Worm (Caenorhabditis elegans) whole organism, midembryonic: ENCODE results near the gene W08E12.5.

Experiments used
- T22C8.4 ChIP-seq: fragments of 200-800 bp; sonication (Bioruptor generic); IDR thresholded peaks from 2 replicates; pipeline ENCODE4 v1.3.6; 2022; ENCODE audit warnings: missing genetic modification characterization, missing compliant biosample characterization
- cog-1 ChIP-seq: sonication (generic microtip); optimal IDR thresholded peaks from 2 replicates; lab custom pipeline; 2016; ENCODE audit warnings: missing genetic modification characterization, missing compliant biosample characterization
- flt-1 ChIP-seq: fragments of 200-800 bp; sonication (Bioruptor generic); IDR thresholded peaks from 2 replicates; pipeline ENCODE4 v1.3.6; 2022; ENCODE audit warnings: missing genetic modification characterization, missing compliant biosample characterization
- klf-2 ChIP-seq: fragments of 200-800 bp; sonication (Bioruptor generic); conservative IDR thresholded peaks from 2 replicates; pipeline ENCODE4 v1.3.6; 2022; ENCODE audit warnings: missing genetic modification reagents, missing genetic modification characterization, missing compliant biosample characterization
- med-1 ChIP-seq: sonication (generic microtip); optimal IDR thresholded peaks from 2 replicates; lab custom pipeline; 2017; ENCODE audit warnings: missing genetic modification characterization, mild to moderate bottlenecking, missing compliant biosample characterization, antibody characterized with exemption, missing genetic modification reagents; ENCODE audit not compliant: insufficient read depth
- ref-1 ChIP-seq: fragments of 200-800 bp; sonication (Bioruptor generic); conservative IDR thresholded peaks from 2 replicates; pipeline ENCODE4 v1.3.6; 2022; ENCODE audit warnings: missing genetic modification reagents, missing genetic modification characterization, missing compliant biosample characterization
- tab-1 ChIP-seq: fragments of 200-800 bp; sonication (Bioruptor generic); IDR thresholded peaks from 2 replicates; pipeline ENCODE4 v1.3.6; 2022; ENCODE audit warnings: missing genetic modification characterization, missing compliant biosample characterization
- ztf-23 ChIP-seq: fragments of 200-800 bp; sonication (Bioruptor generic); IDR thresholded peaks from 2 replicates; pipeline ENCODE4 v1.3.6; 2022; ENCODE audit warnings: missing genetic modification reagents, missing genetic modification characterization, missing compliant biosample characterization
- ztf-29 ChIP-seq: fragments of 200-800 bp; sonication (Bioruptor generic); IDR thresholded peaks from 2 replicates; pipeline ENCODE4 v1.3.6; 2022; ENCODE audit warnings: missing genetic modification reagents, missing genetic modification characterization, missing compliant biosample characterization

W08E12.5 gene

ce11 chrIV:3300492-3300891, at the start of gene W08E12.5:
TSS of gene W08E12.5 (plus strand) at chrIV:3300792.
- TF ChIP-seq ztf-23 (GFP tag; lab: Robert Waterston, UW) (no peak), ref-1 (no peak), cog-1 (tag; lab: Kevin White, UChicago) (no peak), klf-2 (no peak)

ce11 chrIV:3251551-3251950, 49.0 kb upstream of the W08E12.5 start:
- TF ChIP-seq flt-1 (GFP tag; lab: Robert Waterston, UW) (no peak), ref-1 (no peak), klf-2 (no peak), ztf-23 (GFP tag; lab: Robert Waterston, UW) (no peak), ztf-29 (GFP tag; lab: Robert Waterston, UW) (no peak), med-1 (GFP tag; lab: Kevin White, UChicago) (no peak), T22C8.4 (GFP tag; lab: Robert Waterston, UW) (no peak), tab-1 (GFP tag; lab: Robert Waterston, UW) (no peak), cog-1 (tag; lab: Kevin White, UChicago) (no peak)

- TF ChIP-seq tab-1 (GFP tag; lab: Robert Waterston, UW): no peak
These were observed 48.5 kb upstream of the W08E12.5 start for ce11 chrIV:3252047-3252446.

- no peak for TF ChIP-seq cog-1 (tag; lab: Kevin White, UChicago)
- no peak for TF ChIP-seq T22C8.4 (GFP tag; lab: Robert Waterston, UW)
- TF ChIP-seq flt-1 (GFP tag; lab: Robert Waterston, UW): no peak
- no peak for TF ChIP-seq tab-1 (GFP tag; lab: Robert Waterston, UW)
These were observed 46.1 kb upstream of the W08E12.5 start, which contains the start of gene dmd-9 for ce11 chrIV:3254443-3254842. TSS of gene dmd-9 (minus strand) at chrIV:3254543.

- TF ChIP-seq tab-1 (GFP tag; lab: Robert Waterston, UW) (no peak), ztf-23 (GFP tag; lab: Robert Waterston, UW) (no peak), flt-1 (GFP tag; lab: Robert Waterston, UW) (no peak), T22C8.4 (GFP tag; lab: Robert Waterston, UW) (no peak), ztf-29 (GFP tag; lab: Robert Waterston, UW) (no peak), klf-2 (no peak), cog-1 (tag; lab: Kevin White, UChicago) (no peak), med-1 (GFP tag; lab: Kevin White, UChicago) (no peak), ref-1 (no peak)
These were observed 43.7 kb upstream of the W08E12.5 start for ce11 chrIV:3256866-3257265.

ce11 chrIV:3258528-3258927, 42.1 kb upstream of the W08E12.5 start, which contains the start of gene T26C12.1:
TSS of gene T26C12.1 (plus strand) at chrIV:3258910.
- TF ChIP-seq med-1 (GFP tag; lab: Kevin White, UChicago) (no peak), flt-1 (GFP tag; lab: Robert Waterston, UW) (no peak)

ce11 chrIV:3260216-3260615, 40.4 kb upstream of the W08E12.5 start:
- TF ChIP-seq ztf-29 (GFP tag; lab: Robert Waterston, UW): no peak
- no peak for TF ChIP-seq flt-1 (GFP tag; lab: Robert Waterston, UW)
- no peak for TF ChIP-seq med-1 (GFP tag; lab: Kevin White, UChicago)
- no peak for TF ChIP-seq tab-1 (GFP tag; lab: Robert Waterston, UW)
- TF ChIP-seq cog-1 (tag; lab: Kevin White, UChicago): no peak
- no peak for TF ChIP-seq ztf-23 (GFP tag; lab: Robert Waterston, UW)
- TF ChIP-seq T22C8.4 (GFP tag; lab: Robert Waterston, UW): no peak
- no peak for TF ChIP-seq ref-1
- no peak for TF ChIP-seq klf-2

- TF ChIP-seq ztf-23 (GFP tag; lab: Robert Waterston, UW) (no peak), T22C8.4 (GFP tag; lab: Robert Waterston, UW) (no peak), med-1 (GFP tag; lab: Kevin White, UChicago) (no peak), tab-1 (GFP tag; lab: Robert Waterston, UW) (no peak), klf-2 (no peak), ztf-29 (GFP tag; lab: Robert Waterston, UW) (no peak), cog-1 (tag; lab: Kevin White, UChicago) (no peak), flt-1 (GFP tag; lab: Robert Waterston, UW) (no peak), ref-1 (no peak)
These were observed 38.8 kb upstream of the W08E12.5 start for ce11 chrIV:3261761-3262160.

- no peak for TF ChIP-seq tab-1 (GFP tag; lab: Robert Waterston, UW)
- TF ChIP-seq ztf-23 (GFP tag; lab: Robert Waterston, UW): no peak
- no peak for TF ChIP-seq ztf-29 (GFP tag; lab: Robert Waterston, UW)
- TF ChIP-seq med-1 (GFP tag; lab: Kevin White, UChicago): no peak
- TF ChIP-seq T22C8.4 (GFP tag; lab: Robert Waterston, UW): no peak
- TF ChIP-seq klf-2: no peak
- TF ChIP-seq cog-1 (tag; lab: Kevin White, UChicago): no peak
- no peak for TF ChIP-seq ref-1
- TF ChIP-seq flt-1 (GFP tag; lab: Robert Waterston, UW): no peak
These were observed 34.9 kb upstream of the W08E12.5 start, which contains the start of gene T26C12.2 for ce11 chrIV:3265657-3266056. TSS of gene T26C12.2 (minus strand) at chrIV:3265757.

ce11 chrIV:3266841-3267240, 33.8 kb upstream of the W08E12.5 start:
- TF ChIP-seq T22C8.4 (GFP tag; lab: Robert Waterston, UW) (no peak), klf-2 (no peak), flt-1 (GFP tag; lab: Robert Waterston, UW) (0 out of 2 replicates have a peak, but pooled peaks have one; percentile 59), ztf-29 (GFP tag; lab: Robert Waterston, UW) (no peak)

ce11 chrIV:3267581-3267980, 33.0 kb upstream of the W08E12.5 start, which contains the start of gene clec-173:
TSS of gene clec-173 (minus strand) at chrIV:3267681.
- no peak for TF ChIP-seq flt-1 (GFP tag; lab: Robert Waterston, UW)
- TF ChIP-seq med-1 (GFP tag; lab: Kevin White, UChicago): no peak
- TF ChIP-seq klf-2: no peak
- TF ChIP-seq ztf-23 (GFP tag; lab: Robert Waterston, UW): no peak
- no peak for TF ChIP-seq ztf-29 (GFP tag; lab: Robert Waterston, UW)
- no peak for TF ChIP-seq cog-1 (tag; lab: Kevin White, UChicago)
- no peak for TF ChIP-seq T22C8.4 (GFP tag; lab: Robert Waterston, UW)
- TF ChIP-seq ref-1: no peak
- no peak for TF ChIP-seq tab-1 (GFP tag; lab: Robert Waterston, UW)
